Worm (Caenorhabditis elegans) whole organism, early embryonic: Measurements from ENCODE around the gene gro-1.
A peak's percentile ranks its signal among the peaks of the same experiment; 100 is the strongest.

Experiments used
- F13C5.2 ChIP-seq: sonication (generic microtip); optimal IDR thresholded peaks from 2 replicates; lab custom pipeline; 2017; ENCODE audit warnings: mild to moderate bottlenecking, missing genetic modification characterization, inconsistent platforms, missing compliant biosample characterization
- ama-1 ChIP-seq: fragments of 150-350 bp; optimal IDR thresholded peaks from 2 replicates; lab custom pipeline; 2014
- flt-1 ChIP-seq: fragments of 200-800 bp; sonication (Bioruptor generic); IDR thresholded peaks from 2 replicates; pipeline ENCODE4 v1.3.6; 2022; ENCODE audit warnings: missing genetic modification characterization, missing compliant biosample characterization
- scrt-1 ChIP-seq: fragments of 200-800 bp; sonication (Bioruptor generic); IDR thresholded peaks from 2 replicates; pipeline ENCODE4 v1.3.6; 2022; ENCODE audit warnings: missing genetic modification characterization, missing compliant biosample characterization

DNA sequence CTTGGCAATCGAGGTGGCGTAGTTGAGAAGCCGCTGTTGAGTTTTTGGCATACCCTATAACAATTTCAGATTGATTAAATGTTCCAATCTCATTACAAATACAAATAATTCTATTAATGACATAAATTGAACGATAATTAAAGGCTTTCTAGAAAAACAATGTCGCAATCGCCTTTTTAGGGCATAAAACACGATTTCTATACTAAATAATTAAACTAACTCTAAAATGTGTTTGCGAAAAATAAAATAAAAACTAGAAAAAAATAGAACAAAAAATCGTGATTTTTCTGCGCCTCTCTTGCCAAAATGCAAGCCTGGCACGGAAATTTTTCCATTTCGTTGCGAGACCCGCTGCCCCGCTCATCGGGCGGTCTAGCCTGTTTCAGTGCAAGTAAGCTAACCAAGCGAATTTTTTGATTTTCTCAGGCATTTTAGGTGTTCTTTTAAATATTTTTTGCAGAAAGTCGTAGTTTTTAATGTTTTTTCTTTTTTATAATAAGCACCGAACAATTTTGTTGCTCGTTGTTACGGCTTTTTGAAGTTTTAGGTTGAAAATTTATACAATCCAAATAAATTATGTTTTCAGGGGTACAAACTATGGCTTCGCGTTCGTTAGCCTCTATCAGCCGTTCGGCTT, 37.0 kb upstream of the gro-1 start, which contains the start of the genes C34E10.12, C34E10.10 and atp-2:
- TF ChIP-seq ama-1 (lab: Kevin White, UChicago), result no peak
- peak; percentile 75 for TF ChIP-seq F13C5.2 (tag; lab: Kevin White, UChicago)
- no peak for TF ChIP-seq flt-1 (GFP tag; lab: Robert Waterston, UW)
- no peak for TF ChIP-seq scrt-1 (GFP tag; lab: Robert Waterston, UW)
